Worm (Caenorhabditis elegans) whole organism, L4 larva: Measurements from ENCODE around the gene B0303.14.
A peak's percentile ranks its signal among the peaks of the same experiment; 100 is the strongest.

Experiments used
- D1046.2 ChIP-seq: fragments of 200-800 bp; sonication (Bioruptor generic); IDR thresholded peaks from 2 replicates; pipeline ENCODE4 v1.3.6; 2022; ENCODE audit warnings: missing genetic modification characterization, missing compliant biosample characterization
- F37D6.2 ChIP-seq: sonication (generic microtip); optimal IDR thresholded peaks from 2 replicates; lab custom pipeline; 2016; ENCODE audit warnings: mild to moderate bottlenecking, missing genetic modification characterization, missing compliant biosample characterization
- F44E2.7 ChIP-seq: fragments of 200-800 bp; sonication (Bioruptor generic); IDR thresholded peaks from 2 replicates; pipeline ENCODE4 v2.1.2; 2022; ENCODE audit warnings: missing genetic modification characterization, missing compliant biosample characterization
- F49E8.2 ChIP-seq: sonication (generic microtip); optimal IDR thresholded peaks from 2 replicates; lab custom pipeline; 2016; ENCODE audit warnings: missing compliant biosample characterization, mild to moderate bottlenecking, missing genetic modification characterization, borderline replicate concordance
- Y48G9A.11 ChIP-seq: fragments of 200-800 bp; sonication (Bioruptor generic); IDR thresholded peaks from 2 replicates; pipeline ENCODE4 v1.3.6; 2022; ENCODE audit warnings: missing genetic modification reagents, missing genetic modification characterization, missing compliant biosample characterization
- ZK546.5 ChIP-seq, 2 experiments: sonication (generic microtip); optimal IDR thresholded peaks; 2 replicates each; lab custom pipeline; 2017; ENCODE audit warnings: missing biosample characterization in 2 of 2, missing genetic modification characterization in 2 of 2
- aha-1 ChIP-seq: fragments of 150-350 bp; peaks from one replicate; lab custom pipeline; 2014; ENCODE audit warnings: missing biosample characterization, missing genetic modification characterization
- aly-2 ChIP-seq: sonication (generic microtip); optimal IDR thresholded peaks from 2 replicates; lab custom pipeline; 2018; ENCODE audit warnings: missing biosample characterization, missing genetic modification characterization
- ama-1 ChIP-seq: fragments of 150-350 bp; optimal IDR thresholded peaks from 2 replicates; lab custom pipeline; 2014; ENCODE audit warnings: inconsistent platforms, mixed read lengths
- ceh-20 ChIP-seq: fragments of 200-800 bp; sonication (Bioruptor generic); IDR thresholded peaks from 2 replicates; pipeline ENCODE4 v1.3.6; 2022; ENCODE audit warnings: missing genetic modification reagents, missing genetic modification characterization, missing compliant biosample characterization
- ceh-28 ChIP-seq: fragments of 150-350 bp; optimal IDR thresholded peaks from 2 replicates; lab custom pipeline; 2014; ENCODE audit warnings: missing biosample characterization, missing genetic modification reagents, missing genetic modification characterization
- ctbp-1 ChIP-seq: fragments of 200-800 bp; sonication (Bioruptor generic); IDR thresholded peaks from 2 replicates; pipeline ENCODE4 v1.3.6; 2022; ENCODE audit warnings: missing genetic modification reagents, missing genetic modification characterization, missing compliant biosample characterization
- daf-12 ChIP-seq: fragments of 150-350 bp; optimal IDR thresholded peaks from 2 replicates; lab custom pipeline; 2014; ENCODE audit warnings: missing biosample characterization, missing genetic modification reagents, missing genetic modification characterization
- dmd-6 ChIP-seq: fragments of 200-800 bp; sonication (Bioruptor generic); IDR thresholded peaks from 2 replicates; pipeline ENCODE4 v1.3.6; 2022; ENCODE audit warnings: missing genetic modification reagents, missing genetic modification characterization, missing compliant biosample characterization
- egl-27 ChIP-seq: sonication (generic microtip); optimal IDR thresholded peaks from 3 replicates; lab custom pipeline; 2017; ENCODE audit warnings: missing biosample characterization, missing genetic modification reagents, missing genetic modification characterization
- hif-1 ChIP-seq, 2 experiments: sonication (generic microtip); optimal IDR thresholded peaks; 2 replicates each; lab custom pipeline; 2016 to 2017; ENCODE audit warnings: missing compliant biosample characterization in 2 of 2, missing genetic modification characterization in 2 of 2, missing genetic modification reagents in 2 of 2, missing genotype in 2 of 2, mild to moderate bottlenecking in 1 of 2
- hlh-11 ChIP-seq: fragments of 200-800 bp; sonication (Bioruptor generic); optimal IDR thresholded peaks from 2 replicates; lab custom pipeline; 2018; ENCODE audit warnings: mild to moderate bottlenecking, missing genetic modification characterization, missing compliant biosample characterization
- hlh-30 ChIP-seq: sonication (generic microtip); optimal IDR thresholded peaks from 2 replicates; lab custom pipeline; 2017; ENCODE audit warnings: antibody characterized with exemption, mild to moderate bottlenecking, missing genetic modification characterization, missing compliant biosample characterization; ENCODE audit not compliant: insufficient read depth
- lin-15B ChIP-seq: fragments of 150-350 bp; sonication (generic microtip); optimal IDR thresholded peaks from 3 replicates; lab custom pipeline; 2014; ENCODE audit warnings: missing biosample characterization, missing genetic modification characterization
- lin-29 ChIP-seq: fragments of 200-800 bp; sonication (Bioruptor generic); IDR thresholded peaks from 2 replicates; pipeline ENCODE4 v1.3.6; 2022; ENCODE audit warnings: missing genetic modification reagents, missing genetic modification characterization, missing compliant biosample characterization
- lin-38 ChIP-seq: fragments of 200-800 bp; sonication (Bioruptor generic); IDR thresholded peaks from 2 replicates; pipeline ENCODE4 v1.3.6; 2022; ENCODE audit warnings: missing genetic modification reagents, missing genetic modification characterization, missing compliant biosample characterization
- lin-39 ChIP-seq: fragments of 150-350 bp; optimal IDR thresholded peaks from 2 replicates; lab custom pipeline; 2014; ENCODE audit warnings: missing biosample characterization, missing genetic modification reagents, missing genetic modification characterization
- lir-3 ChIP-seq: sonication (generic microtip); optimal IDR thresholded peaks from 2 replicates; lab custom pipeline; 2016; ENCODE audit warnings: mild to moderate bottlenecking, missing genetic modification characterization, missing compliant biosample characterization
- lsy-2 ChIP-seq, 2 experiments: fragments of 150-350 bp in 1 of 2; sonication (generic microtip) in 1 of 2; optimal IDR thresholded peaks; 2 replicates each; lab custom pipeline; 2014 to 2017; ENCODE audit warnings: missing biosample characterization in 2 of 2, missing genetic modification characterization in 2 of 2
- mdl-1 ChIP-seq, 2 experiments: fragments of 150-350 bp in 1 of 2; sonication (generic microtip) in 1 of 2; optimal IDR thresholded peaks; 2 replicates each; lab custom pipeline; 2014 to 2017; ENCODE audit warnings: missing biosample characterization in 2 of 2, missing genetic modification characterization in 2 of 2
- mep-1 ChIP-seq: fragments of 150-350 bp; sonication (generic microtip); optimal IDR thresholded peaks from 3 replicates; lab custom pipeline; 2014; ENCODE audit warnings: missing biosample characterization, missing genetic modification characterization
- mes-2 ChIP-seq: sonication (generic microtip); optimal IDR thresholded peaks from 2 replicates; lab custom pipeline; 2016; ENCODE audit warnings: missing genotype, mild to moderate bottlenecking, missing genetic modification characterization, missing compliant biosample characterization; ENCODE audit not compliant: poor library complexity, severe bottlenecking
- nhr-102 ChIP-seq: sonication (generic microtip); optimal IDR thresholded peaks from 2 replicates; lab custom pipeline; 2016; ENCODE audit warnings: mild to moderate bottlenecking, missing genetic modification characterization, moderate library complexity, missing compliant biosample characterization
- nhr-11 ChIP-seq: fragments of 150-350 bp; optimal IDR thresholded peaks from 2 replicates; lab custom pipeline; 2014; ENCODE audit warnings: missing biosample characterization, missing genetic modification characterization
- nhr-111 ChIP-seq: fragments of 200-800 bp; sonication (Bioruptor generic); optimal IDR thresholded peaks from 2 replicates; lab custom pipeline; 2018; ENCODE audit warnings: mild to moderate bottlenecking, missing genetic modification characterization, missing compliant biosample characterization
- nhr-237 ChIP-seq: sonication (generic microtip); optimal IDR thresholded peaks from 2 replicates; lab custom pipeline; 2017; ENCODE audit warnings: missing biosample characterization, missing genetic modification characterization
- nhr-41 ChIP-seq: fragments of 200-800 bp; sonication (Bioruptor generic); IDR thresholded peaks from 2 replicates; pipeline ENCODE4 v1.3.6; 2022; ENCODE audit warnings: missing genetic modification reagents, missing genetic modification characterization, missing compliant biosample characterization
- nhr-42 ChIP-seq: fragments of 200-800 bp; sonication (Bioruptor generic); IDR thresholded peaks from 2 replicates; pipeline ENCODE4 v1.3.6; 2022; ENCODE audit warnings: missing genetic modification characterization, missing compliant biosample characterization
- nhr-48 ChIP-seq: sonication (generic microtip); optimal IDR thresholded peaks from 2 replicates; lab custom pipeline; 2016; ENCODE audit warnings: mild to moderate bottlenecking, missing genetic modification characterization, missing compliant biosample characterization
- nhr-77 ChIP-seq: fragments of 150-350 bp; optimal IDR thresholded peaks from 2 replicates; lab custom pipeline; 2014; ENCODE audit warnings: missing biosample characterization, missing genetic modification characterization
- php-3 ChIP-seq: fragments of 200-800 bp; sonication (Bioruptor generic); IDR thresholded peaks from 2 replicates; pipeline ENCODE4 v1.3.6; 2022; ENCODE audit warnings: missing genetic modification reagents, missing genetic modification characterization, missing compliant biosample characterization
- rbr-2 ChIP-seq: sonication (generic microtip); optimal IDR thresholded peaks from 2 replicates; lab custom pipeline; 2016; ENCODE audit warnings: missing genotype, missing genetic modification characterization, missing compliant biosample characterization
- saeg-2 ChIP-seq: fragments of 200-800 bp; sonication (Bioruptor generic); IDR thresholded peaks from 2 replicates; pipeline ENCODE4 v1.3.6; 2022; ENCODE audit warnings: missing genetic modification reagents, missing genetic modification characterization, missing compliant biosample characterization
- set-16 ChIP-seq: fragments of 200-800 bp; sonication (Bioruptor generic); IDR thresholded peaks from 2 replicates; pipeline ENCODE4 v1.3.6; 2022; ENCODE audit warnings: missing genetic modification reagents, missing genetic modification characterization, missing compliant biosample characterization
- snpc-1.2 ChIP-seq: fragments of 200-800 bp; sonication (Bioruptor generic); IDR thresholded peaks from 2 replicates; pipeline ENCODE4 v1.3.6; 2022; ENCODE audit warnings: missing genetic modification reagents, missing genetic modification characterization, missing compliant biosample characterization
- snpc-4 ChIP-seq: fragments of 150-350 bp; optimal IDR thresholded peaks from 2 replicates; lab custom pipeline; 2014; ENCODE audit warnings: missing biosample characterization, missing genetic modification characterization
- tag-97 ChIP-seq: fragments of 200-800 bp; sonication (Bioruptor generic); IDR thresholded peaks from 2 replicates; pipeline ENCODE4 v1.3.6; 2022; ENCODE audit warnings: missing genetic modification characterization, missing compliant biosample characterization
- unc-130 ChIP-seq: sonication (generic microtip); optimal IDR thresholded peaks from 2 replicates; lab custom pipeline; 2016; ENCODE audit warnings: missing genetic modification reagents, missing genetic modification characterization, missing compliant biosample characterization
- unc-39 ChIP-seq: sonication (generic microtip); optimal IDR thresholded peaks from 2 replicates; lab custom pipeline; 2017; ENCODE audit warnings: missing biosample characterization, missing genetic modification characterization
- unc-62 ChIP-seq, 3 experiments: fragments of 150-350 bp in 1 of 3; sonication (generic microtip); optimal IDR thresholded peaks in 2 of 3; peaks in 1 of 3; 1 replicate in 1 of 3; 2 replicates in 2 of 3; lab custom pipeline; 2014 to 2017; ENCODE audit warnings: missing biosample characterization in 3 of 3, missing genetic modification characterization in 3 of 3, missing genetic modification reagents in 3 of 3, missing genotype in 1 of 3
- zfp-3 ChIP-seq: fragments of 200-800 bp; sonication (Bioruptor generic); conservative IDR thresholded peaks from 2 replicates; pipeline ENCODE4 v1.3.6; 2022; ENCODE audit warnings: missing genetic modification reagents, missing genetic modification characterization, missing compliant biosample characterization
- zip-11 ChIP-seq: fragments of 200-800 bp; sonication (Bioruptor generic); IDR thresholded peaks from 2 replicates; pipeline ENCODE4 v1.3.6; 2022; ENCODE audit warnings: missing genetic modification characterization, missing compliant biosample characterization

The B0303.14 gene

ce11 chrIII:8741276-8741860 is 25.4 kb upstream of the B0303.14 start, which contains the start of gene pdhk-2 (continued):
- peak; percentile 76; the same call in 1 of the 2 replicates for TF ChIP-seq nhr-42 (GFP tag; lab: Robert Waterston, UW)
- TF ChIP-seq lir-3 (tag; lab: Kevin White, UChicago) = peak; percentile 43
- no peak for TF ChIP-seq snpc-4 (tag; lab: Kevin White, UChicago)
- TF ChIP-seq egl-27 = no peak
- TF ChIP-seq mep-1 (tag; lab: Kevin White, UChicago) = peak; percentile 96
- TF ChIP-seq zip-11 (GFP tag; lab: Robert Waterston, UW) = no peak
- TF ChIP-seq aly-2 (tag; lab: Kevin White, UChicago) = no peak
- peak; percentile 77; the same call in 1 of the 2 replicates for TF ChIP-seq saeg-2 (GFP tag; lab: Robert Waterston, UW)
- peak; percentile 88 for TF ChIP-seq F37D6.2 (tag; lab: Kevin White, UChicago)
- peak; percentile 72 for TF ChIP-seq nhr-11 (tag; lab: Kevin White, UChicago)
- peak; percentile 33 for TF ChIP-seq lin-15B
- peak; percentile 81 for TF ChIP-seq ama-1 (lab: Kevin White, UChicago)
- no peak for TF ChIP-seq daf-12 (tag; lab: Kevin White, UChicago)
- TF ChIP-seq rbr-2 = peak; percentile 90
- TF ChIP-seq zfp-3 (GFP tag; lab: Robert Waterston, UW) = peak; percentile 92
- peak; percentile 91 for TF ChIP-seq mes-2 (tag; lab: Kevin White, UChicago)
- TF ChIP-seq nhr-102 = peak; percentile 91
- no peak for TF ChIP-seq D1046.2
- TF ChIP-seq lsy-2 (tag; optimal IDR thresholded peaks at IDR 0.05; lab: Kevin White, UChicago) = peak; percentile 68 to 95

DNA sequence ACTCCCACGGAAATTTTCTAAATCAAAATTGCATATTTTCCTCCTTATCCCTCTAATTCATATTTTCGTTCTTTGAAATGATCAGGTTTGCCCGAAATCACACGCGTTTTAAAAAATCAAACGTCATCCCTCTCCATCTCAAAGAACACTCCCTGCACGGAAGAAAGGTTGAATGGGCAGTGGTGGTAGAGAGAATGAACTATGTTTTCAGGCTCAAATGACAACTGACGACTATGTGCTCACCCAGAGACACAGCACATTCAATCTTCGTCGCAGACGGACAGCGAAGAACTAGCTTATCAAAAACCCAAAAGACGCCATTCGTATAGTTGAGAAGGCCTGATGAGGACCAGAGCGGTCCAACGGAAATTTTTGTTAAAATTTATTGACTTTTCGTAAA is 23.8 kb upstream of the B0303.14 start:
- TF ChIP-seq nhr-42 (GFP tag; lab: Robert Waterston, UW) (no peak), aha-1 (peak; percentile 67), ceh-20 (0 out of 2 replicates have a peak, but pooled peaks have one; percentile 9), lin-39 (tag; lab: Kevin White, UChicago) (no peak), D1046.2 (no peak), aly-2 (tag; lab: Kevin White, UChicago) (no peak), ZK546.5 (tag; optimal IDR thresholded peaks at IDR 0.05; lab: Kevin White, UChicago) (no peak), mep-1 (tag; lab: Kevin White, UChicago) (peak; percentile 15), mdl-1 (tag; optimal IDR thresholded peaks at IDR 0.05; lab: Kevin White, UChicago) (no peak), hlh-30 (tag; lab: Kevin White, UChicago) (peak; percentile 21), mes-2 (tag; lab: Kevin White, UChicago) (peak; percentile 49), dmd-6 (0 out of 2 replicates have a peak, but pooled peaks have one; percentile 9), lin-38 (GFP tag; lab: Robert Waterston, UW) (0 out of 2 replicates have a peak, but pooled peaks have one; percentile 10), ctbp-1 (GFP tag; lab: Robert Waterston, UW) (no peak), hlh-11 (tag; lab: Kevin White, UChicago) (peak; percentile 47), ceh-28 (no peak), nhr-48 (tag; lab: Kevin White, UChicago) (no peak), rbr-2 (no peak), set-16 (GFP tag; lab: Robert Waterston, UW) (no peak), zfp-3 (GFP tag; lab: Robert Waterston, UW) (no peak; the same call in 1 of the 2 replicates), unc-130 (GFP tag; lab: Kevin White, UChicago) (no peak), F37D6.2 (tag; lab: Kevin White, UChicago) (no peak), tag-97 (GFP tag; lab: Robert Waterston, UW) (no peak)

DNA sequence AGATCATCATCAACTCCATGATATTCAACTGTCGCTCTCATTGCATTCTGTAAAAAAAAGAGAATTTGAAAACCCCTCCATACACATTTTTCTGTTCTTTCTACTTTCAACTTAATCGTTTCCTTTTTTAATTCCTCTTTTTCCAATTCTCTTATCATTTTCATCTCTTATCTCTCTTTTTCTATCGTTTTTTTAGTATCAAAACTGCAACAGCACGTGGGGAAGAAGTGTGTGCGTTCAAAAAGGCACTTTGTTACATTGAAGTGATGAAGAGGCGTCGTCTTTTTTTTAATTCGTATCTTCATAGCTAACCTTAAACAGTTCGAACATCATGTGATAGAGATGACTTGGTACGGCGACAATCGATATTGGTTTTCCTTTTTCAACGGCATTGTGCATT is 23.1 kb upstream of the B0303.14 start:
- peak; percentile 93 for TF ChIP-seq nhr-77 (tag; lab: Kevin White, UChicago)
- peak; percentile 35 for TF ChIP-seq nhr-102
- TF ChIP-seq lin-29 (GFP tag; lab: Robert Waterston, UW) = no peak
- TF ChIP-seq hif-1 (tag; optimal IDR thresholded peaks at IDR 0.05; lab: Kevin White, UChicago) = no peak
- peak; percentile 83 for TF ChIP-seq php-3 (GFP tag; lab: Robert Waterston, UW)
- no peak for TF ChIP-seq Y48G9A.11 (GFP tag; lab: Robert Waterston, UW)
- no peak for TF ChIP-seq unc-62 (GFP tag; optimal IDR thresholded peaks at IDR 0.05 in 1 of 2; lab: Kevin White, UChicago)
- TF ChIP-seq unc-62 (tag; optimal IDR thresholded peaks at IDR 0.05; lab: Kevin White, UChicago) = no peak
- TF ChIP-seq nhr-237 (tag; lab: Kevin White, UChicago) = no peak
- no peak for TF ChIP-seq snpc-1.2 (GFP tag; lab: Robert Waterston, UW)
- no peak for TF ChIP-seq F44E2.7 (GFP tag; lab: Robert Waterston, UW)
- no peak for TF ChIP-seq nhr-41 (GFP tag; lab: Robert Waterston, UW)
- no peak for TF ChIP-seq nhr-111 (GFP tag; lab: Kevin White, UChicago)
- TF ChIP-seq unc-39 (tag; lab: Kevin White, UChicago) = no peak
- peak; percentile 84 for TF ChIP-seq aha-1
- no peak for TF ChIP-seq F49E8.2 (tag; lab: Kevin White, UChicago)
- TF ChIP-seq unc-130 (GFP tag; lab: Kevin White, UChicago) = no peak
